Fruit fly (Drosophila melanogaster) whole organism, embryonic: ENCODE data around the gene Dop1R2.

Experiments used
- CG11398 ChIP-seq: fragments of 200-800 bp; sonication (Bioruptor generic); optimal IDR thresholded peaks from 2 replicates; lab custom pipeline; 2016; ENCODE audit warnings: missing biosample characterization, missing genetic modification characterization
- CG13287 ChIP-seq: fragments of 200-800 bp; sonication (Bioruptor generic); IDR thresholded peaks from 2 replicates; pipeline ENCODE4 v1.3.6; 2022; ENCODE audit warnings: missing biosample characterization, missing genetic modification characterization; ENCODE audit not compliant: partially characterized antibody
- CG15073 ChIP-seq: fragments of 200-800 bp; sonication (Bioruptor generic); optimal IDR thresholded peaks from 2 replicates; lab custom pipeline; 2016; ENCODE audit warnings: missing biosample characterization, missing genetic modification characterization
- CG16779 ChIP-seq: fragments of 200-800 bp; sonication (Bioruptor generic); IDR thresholded peaks from 2 replicates; pipeline ENCODE4 v1.3.6; 2022; ENCODE audit warnings: missing biosample characterization, missing genetic modification characterization
- CG2889 ChIP-seq: fragments of 200-800 bp; sonication (Bioruptor generic); IDR thresholded peaks from 3 replicates; pipeline ENCODE4 v1.3.6; 2022; ENCODE audit warnings: missing biosample characterization, missing genetic modification characterization
- CG34376 ChIP-seq: fragments of 200-800 bp; sonication (Bioruptor generic); optimal IDR thresholded peaks from 2 replicates; lab custom pipeline; 2018; ENCODE audit warnings: missing biosample characterization, mild to moderate bottlenecking, missing genetic modification characterization
- CG4424 ChIP-seq: fragments of 200-800 bp; sonication (Bioruptor generic); optimal IDR thresholded peaks from 3 replicates; lab custom pipeline; 2016; ENCODE audit warnings: missing biosample characterization, missing genetic modification characterization
- CG4707 ChIP-seq: fragments of 200-800 bp; sonication (Bioruptor generic); optimal IDR thresholded peaks from 2 replicates; lab custom pipeline; 2018; ENCODE audit warnings: missing biosample characterization, mild to moderate bottlenecking, missing genetic modification characterization, moderate library complexity
- CG6765 ChIP-seq: fragments of 200-800 bp; sonication (Bioruptor generic); optimal IDR thresholded peaks from 3 replicates; lab custom pipeline; 2017; ENCODE audit warnings: missing biosample characterization, mild to moderate bottlenecking, missing genetic modification characterization
- CG8924 ChIP-seq: fragments of 200-800 bp; optimal IDR thresholded peaks from 3 replicates; lab custom pipeline; 2019; ENCODE audit warnings: missing biosample characterization, mild to moderate bottlenecking, missing genetic modification characterization, moderate library complexity
- CG9215 ChIP-seq: fragments of 200-800 bp; sonication (Bioruptor generic); IDR thresholded peaks from 2 replicates; pipeline ENCODE4 v1.3.6; 2022; ENCODE audit warnings: missing biosample characterization, missing genetic modification characterization
- CG9437 ChIP-seq: fragments of 200-800 bp; sonication (Bioruptor generic); optimal IDR thresholded peaks from 2 replicates; lab custom pipeline; 2018; ENCODE audit warnings: missing biosample characterization, mild to moderate bottlenecking, missing genetic modification characterization
- CG9727 ChIP-seq: fragments of 200-800 bp; sonication (Bioruptor generic); optimal IDR thresholded peaks from 3 replicates; lab custom pipeline; 2017; ENCODE audit warnings: missing biosample characterization, mild to moderate bottlenecking, missing genetic modification characterization
- CoRest ChIP-seq: fragments of 200-800 bp; sonication (Bioruptor generic); optimal IDR thresholded peaks from 3 replicates; lab custom pipeline; 2018; ENCODE audit warnings: missing biosample characterization, mild to moderate bottlenecking, missing genetic modification characterization, moderate library complexity
- D ChIP-seq, 2 experiments: fragments of 200-800 bp in 1 of 2; fragments of >200 bp in 1 of 2; sonication (Bioruptor generic) in 1 of 2; optimal IDR thresholded peaks; 2 replicates in 1 of 2; 3 replicates in 1 of 2; lab custom pipeline; 2017; ENCODE audit warnings: mild to moderate bottlenecking in 1 of 2, missing biosample characterization in 1 of 2, missing genetic modification characterization in 1 of 2, missing genetic modification reagents in 1 of 2
- Deaf1 ChIP-seq: fragments of 200-800 bp; optimal IDR thresholded peaks from 3 replicates; lab custom pipeline; 2019; ENCODE audit warnings: missing biosample characterization, mild to moderate bottlenecking, missing genetic modification characterization, moderate library complexity
- Dll ChIP-seq: fragments of 200-800 bp; sonication (Bioruptor generic); IDR thresholded peaks from 4 replicates; pipeline ENCODE4 v1.3.6; 2022; ENCODE audit warnings: missing biosample characterization, missing genetic modification characterization; ENCODE audit not compliant: partially characterized antibody
- Doc2 ChIP-seq: fragments of 200-800 bp; sonication (Bioruptor generic); IDR thresholded peaks from 2 replicates; pipeline ENCODE4 v1.3.6; 2022; ENCODE audit warnings: missing biosample characterization, missing genetic modification characterization
- Dp ChIP-seq: fragments of 200-800 bp; sonication (Bioruptor generic); optimal IDR thresholded peaks from 2 replicates; lab custom pipeline; 2018; ENCODE audit warnings: missing biosample characterization, mild to moderate bottlenecking, missing genetic modification characterization, moderate library complexity
- Dref ChIP-seq: fragments of 200-800 bp; sonication (Bioruptor generic); IDR thresholded peaks from 2 replicates; pipeline ENCODE4 v1.3.6; 2022; ENCODE audit warnings: missing biosample characterization, missing genetic modification characterization
- E2f1 ChIP-seq: fragments of 200-800 bp; sonication (Bioruptor generic); IDR thresholded peaks from 2 replicates; pipeline ENCODE4 v1.3.6; 2022; ENCODE audit warnings: missing biosample characterization, missing genetic modification characterization
- Eip74EF ChIP-seq, 2 experiments: fragments of 200-800 bp in 1 of 2; fragments of >200 bp in 1 of 2; sonication (Bioruptor generic) in 1 of 2; optimal IDR thresholded peaks; 2 replicates each; lab custom pipeline; 2017 to 2019; ENCODE audit warnings: missing biosample characterization in 2 of 2, missing genetic modification characterization in 2 of 2, mild to moderate bottlenecking in 1 of 2, moderate library complexity in 1 of 2
- Ets65A ChIP-seq: fragments of 200-800 bp; sonication (Bioruptor generic); peaks from one replicate; lab custom pipeline; 2016; ENCODE audit warnings: missing biosample characterization, missing genetic modification characterization
- Jarid2 ChIP-seq: fragments of 200-800 bp; sonication (Bioruptor generic); optimal IDR thresholded peaks from 3 replicates; lab custom pipeline; 2017; ENCODE audit warnings: mild to moderate bottlenecking, missing biosample characterization, missing genetic modification reagents, missing genetic modification characterization
- Lim3 ChIP-seq: fragments of 200-800 bp; sonication (Bioruptor generic); IDR thresholded peaks from 2 replicates; pipeline ENCODE4 v1.3.6; 2022; ENCODE audit warnings: missing biosample characterization, missing genetic modification characterization
- Oaz ChIP-seq: fragments of 200-800 bp; sonication (Bioruptor generic); IDR thresholded peaks from 2 replicates; pipeline ENCODE4 v1.3.6; 2022; ENCODE audit warnings: missing biosample characterization, missing genetic modification characterization
- Side ChIP-seq: fragments of 200-800 bp; sonication (Bioruptor generic); optimal IDR thresholded peaks from 2 replicates; lab custom pipeline; 2016; ENCODE audit warnings: missing biosample characterization, missing genetic modification characterization
- Taf1 ChIP-seq: fragments of 200-800 bp; sonication (Bioruptor generic); IDR thresholded peaks from 2 replicates; pipeline ENCODE4 v1.3.6; 2022; ENCODE audit warnings: missing biosample characterization, missing genetic modification characterization
- Tbp ChIP-seq: fragments of >200 bp; optimal IDR thresholded peaks from 2 replicates; lab custom pipeline; 2018; ENCODE audit warnings: missing biosample characterization, missing genetic modification characterization
- ab ChIP-seq: fragments of 200-800 bp; sonication (Bioruptor generic); optimal IDR thresholded peaks from 2 replicates; lab custom pipeline; 2016; ENCODE audit warnings: missing biosample characterization, missing genetic modification characterization
- cato ChIP-seq: fragments of 200-800 bp; sonication (Bioruptor generic); optimal IDR thresholded peaks from 2 replicates; lab custom pipeline; 2016; ENCODE audit warnings: missing biosample characterization, missing genetic modification characterization, borderline replicate concordance
- chm ChIP-seq: fragments of 200-800 bp; sonication (Bioruptor generic); IDR thresholded peaks from 2 replicates; pipeline ENCODE4 v1.3.6; 2022; ENCODE audit warnings: missing biosample characterization, missing genetic modification characterization
- danr ChIP-seq: fragments of 200-800 bp; sonication (Bioruptor generic); IDR thresholded peaks from 2 replicates; pipeline ENCODE4 v1.3.6; 2022; ENCODE audit warnings: missing biosample characterization, missing genetic modification characterization
- dpn ChIP-seq, 2 experiments: fragments of 200-800 bp; sonication (Bioruptor generic); optimal IDR thresholded peaks; 3 replicates each; lab custom pipeline; 2016; ENCODE audit warnings: missing biosample characterization in 2 of 2, missing genetic modification characterization in 2 of 2
- emc ChIP-seq: fragments of 200-800 bp; sonication (Bioruptor generic); optimal IDR thresholded peaks from 2 replicates; lab custom pipeline; 2016; ENCODE audit warnings: missing biosample characterization, missing genetic modification characterization
- gcm2 ChIP-seq: fragments of 200-800 bp; sonication (Bioruptor generic); optimal IDR thresholded peaks from 2 replicates; lab custom pipeline; 2016; ENCODE audit warnings: missing biosample characterization, missing genetic modification characterization
- hth ChIP-seq: fragments of >200 bp; optimal IDR thresholded peaks from 2 replicates; lab custom pipeline; 2017; ENCODE audit warnings: inconsistent platforms
- inv ChIP-seq: fragments of 200-800 bp; sonication (Bioruptor generic); IDR thresholded peaks from 2 replicates; pipeline ENCODE4 v1.3.6; 2022; ENCODE audit warnings: missing biosample characterization, missing genetic modification characterization; ENCODE audit not compliant: partially characterized antibody
- knrl ChIP-seq: fragments of 200-800 bp; sonication (Bioruptor generic); IDR thresholded peaks from 3 replicates; pipeline ENCODE4 v1.3.6; 2022; ENCODE audit warnings: missing biosample characterization, missing genetic modification characterization; ENCODE audit not compliant: partially characterized antibody
- maf-S ChIP-seq: fragments of 200-800 bp; sonication (Bioruptor generic); optimal IDR thresholded peaks from 2 replicates; lab custom pipeline; 2016; ENCODE audit warnings: missing biosample characterization, missing genetic modification characterization
- mirr ChIP-seq: fragments of 200-800 bp; sonication (Bioruptor generic); optimal IDR thresholded peaks from 3 replicates; lab custom pipeline; 2018; ENCODE audit warnings: missing biosample characterization, mild to moderate bottlenecking, missing genetic modification characterization
- nau ChIP-seq: fragments of 200-800 bp; sonication (Bioruptor generic); optimal IDR thresholded peaks from 3 replicates; lab custom pipeline; 2017; ENCODE audit warnings: missing biosample characterization, mild to moderate bottlenecking, missing genetic modification characterization, missing genetic modification reagents
- peb ChIP-seq: fragments of 200-800 bp; sonication (Bioruptor generic); IDR thresholded peaks from 2 replicates; pipeline ENCODE4 v1.3.6; 2022; ENCODE audit warnings: missing biosample characterization, missing genetic modification characterization
- pita ChIP-seq: fragments of 200-800 bp; sonication (Bioruptor generic); optimal IDR thresholded peaks from 2 replicates; lab custom pipeline; 2017; ENCODE audit warnings: missing biosample characterization, mild to moderate bottlenecking, missing genetic modification characterization
- sc ChIP-seq, 3 experiments: fragments of >200 bp in 2 of 3; fragments of 200-800 bp in 1 of 3; sonication (Bioruptor generic) in 1 of 3; optimal IDR thresholded peaks; 2 replicates in 2 of 3; 3 replicates in 1 of 3; lab custom pipeline; 2017; ENCODE audit warnings: mild to moderate bottlenecking in 1 of 3, missing biosample characterization in 1 of 3, missing genetic modification characterization in 1 of 3, missing genetic modification reagents in 1 of 3
- schlank ChIP-seq: fragments of 200-800 bp; sonication (Bioruptor generic); optimal IDR thresholded peaks from 2 replicates; lab custom pipeline; 2018; ENCODE audit warnings: missing biosample characterization, mild to moderate bottlenecking, missing genetic modification characterization
- shn ChIP-seq: fragments of 200-800 bp; sonication (Bioruptor generic); optimal IDR thresholded peaks from 3 replicates; lab custom pipeline; 2016; ENCODE audit warnings: missing biosample characterization, missing genetic modification characterization
- sim ChIP-seq: fragments of 200-800 bp; sonication (Bioruptor generic); IDR thresholded peaks from 2 replicates; pipeline ENCODE4 v1.3.6; 2022; ENCODE audit warnings: missing biosample characterization, missing genetic modification characterization
- tll ChIP-seq, 2 experiments: fragments of 200-800 bp in 1 of 2; fragments of >200 bp in 1 of 2; sonication (Bioruptor generic) in 1 of 2; optimal IDR thresholded peaks; 2 replicates each; lab custom pipeline; 2017 to 2019; ENCODE audit warnings: missing biosample characterization in 2 of 2, missing genetic modification characterization in 2 of 2, mild to moderate bottlenecking in 1 of 2, moderate library complexity in 1 of 2
- vvl ChIP-seq: fragments of 200-800 bp; sonication (Bioruptor generic); IDR thresholded peaks from 2 replicates; pipeline ENCODE4 v1.3.6; 2022; ENCODE audit warnings: missing biosample characterization, missing genetic modification characterization

Gene Dop1R2

dm6 chr3R:29699220-29699619 lies 39.4 kb upstream of the Dop1R2 start (continued):
- no peak for TF ChIP-seq pita (GFP tag; lab: Kevin White, UChicago)
- TF ChIP-seq Side, result peak; percentile 11
- TF ChIP-seq cato (GFP tag; lab: Kevin White, UChicago), result no peak
- no peak for TF ChIP-seq CG4707 (GFP tag; lab: Kevin White, UChicago)
- no peak for TF ChIP-seq Doc2 (GFP tag; lab: Robert Waterston, UW)
- TF ChIP-seq CG8924 (tag; lab: Kevin White, UChicago), result no peak
- TF ChIP-seq Eip74EF (GFP tag; optimal IDR thresholded peaks at IDR 0.05; lab: Kevin White, UChicago), result peak in 1 of 2 experiments; percentile 13
- TF ChIP-seq knrl (GFP tag; lab: Robert Waterston, UW), result no peak
- TF ChIP-seq Taf1 (GFP tag; lab: Robert Waterston, UW), result no peak
- TF ChIP-seq nau (GFP tag; lab: Kevin White, UChicago), result no peak
- peak; percentile 58; the same call in 1 of the 2 replicates for TF ChIP-seq sim
- TF ChIP-seq peb (GFP tag; lab: Robert Waterston, UW), result peak; percentile 51
- TF ChIP-seq ab, result no peak
- no peak for TF ChIP-seq CG11398 (GFP tag; lab: Kevin White, UChicago)
- no peak for TF ChIP-seq Jarid2 (GFP tag; lab: Kevin White, UChicago)
- no peak for TF ChIP-seq maf-S
- no peak for TF ChIP-seq Deaf1 (tag; lab: Kevin White, UChicago)
- no peak for TF ChIP-seq Lim3 (GFP tag; lab: Robert Waterston, UW)
- TF ChIP-seq CG9727 (GFP tag; lab: Kevin White, UChicago), result peak; percentile 25
- TF ChIP-seq shn (GFP tag; lab: Kevin White, UChicago), result no peak
- TF ChIP-seq sc (optimal IDR thresholded peaks at IDR 0.05; lab: Kevin White, UChicago), result no peak
- no peak for TF ChIP-seq sc (GFP tag; optimal IDR thresholded peaks at IDR 0.05; lab: Kevin White, UChicago)
- TF ChIP-seq CG13287 (GFP tag; lab: Robert Waterston, UW), result no peak
- peak in 1 of 2 experiments; percentile 28 for TF ChIP-seq dpn (GFP tag; optimal IDR thresholded peaks at IDR 0.05; lab: Kevin White, UChicago)
- TF ChIP-seq Oaz (GFP tag; lab: Robert Waterston, UW), result no peak
- TF ChIP-seq CG9437 (GFP tag; lab: Kevin White, UChicago), result no peak
- no peak for TF ChIP-seq Dll (GFP tag; lab: Robert Waterston, UW)
- TF ChIP-seq mirr (GFP tag; lab: Kevin White, UChicago), result no peak
- TF ChIP-seq E2f1, result peak; percentile 50
- TF ChIP-seq CG4424 (GFP tag; lab: Kevin White, UChicago), result peak; percentile 45

DNA sequence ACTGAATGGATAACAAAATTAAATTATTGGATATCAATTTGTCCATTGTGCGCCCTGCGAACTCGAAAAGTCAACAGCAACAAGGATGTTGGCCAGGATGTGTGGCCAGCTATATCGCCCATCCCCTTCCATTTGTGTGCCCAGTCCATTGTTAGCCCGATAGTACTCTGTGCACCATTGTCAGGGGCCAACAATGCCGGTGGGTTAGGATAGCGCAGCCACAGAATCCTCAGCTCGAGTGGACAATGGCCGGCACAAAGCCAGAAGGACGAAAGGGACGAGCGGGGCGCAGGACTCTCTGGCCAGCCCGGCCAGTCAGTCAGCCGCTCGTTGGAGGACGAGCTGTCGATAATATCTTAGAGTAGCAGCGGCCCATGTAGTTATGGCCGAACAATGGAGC lies 38.1 kb upstream of the Dop1R2 start:
- no peak for TF ChIP-seq CoRest
- no peak for TF ChIP-seq CG2889 (GFP tag; lab: Robert Waterston, UW)
- peak; percentile 94 for TF ChIP-seq D (optimal IDR thresholded peaks at IDR 0.05; lab: Kevin White, UChicago)
- no peak for TF ChIP-seq D (GFP tag; optimal IDR thresholded peaks at IDR 0.05; lab: Kevin White, UChicago)
- peak in 1 of 2 experiments; percentile 41 for TF ChIP-seq tll (GFP tag; optimal IDR thresholded peaks at IDR 0.05; lab: Kevin White, UChicago)
- no peak for TF ChIP-seq CG9215 (GFP tag; lab: Robert Waterston, UW)
- peak; percentile 56 for TF ChIP-seq Ets65A (GFP tag; lab: Kevin White, UChicago)
- no peak for TF ChIP-seq Dref (GFP tag; lab: Robert Waterston, UW)

- TF ChIP-seq emc (no peak), schlank (tag; lab: Kevin White, UChicago) (no peak), gcm2 (GFP tag; lab: Kevin White, UChicago) (no peak), vvl (GFP tag; lab: Robert Waterston, UW) (0 out of 2 replicates have a peak, but pooled peaks have one; percentile 22), Tbp (GFP tag; lab: Kevin White, UChicago) (no peak), chm (no peak), inv (no peak), CG16779 (no peak), hth (lab: Kevin White, UChicago) (no peak), Dp (GFP tag; lab: Kevin White, UChicago) (no peak), CG6765 (GFP tag; lab: Kevin White, UChicago) (no peak), CG15073 (GFP tag; lab: Kevin White, UChicago) (no peak), danr (GFP tag; lab: Robert Waterston, UW) (no peak), CG34376 (GFP tag; lab: Kevin White, UChicago) (no peak)
These were observed 36.6 kb upstream of the Dop1R2 start for dm6 chr3R:29696359-29696758.
